Worm (Caenorhabditis elegans) whole organism, L3 larva: ENCODE measurements around the gene W09C2.10.

Experiments used
- R02D3.7 ChIP-seq: fragments of 150-350 bp; optimal IDR thresholded peaks from 2 replicates; lab custom pipeline; 2014; ENCODE audit warnings: missing biosample characterization, missing genetic modification characterization
- ZK546.5 ChIP-seq: sonication (generic microtip); optimal IDR thresholded peaks from 2 replicates; lab custom pipeline; 2017; ENCODE audit warnings: missing biosample characterization, missing genetic modification characterization
- aly-2 ChIP-seq: fragments of 150-350 bp; optimal IDR thresholded peaks from 2 replicates; lab custom pipeline; 2014; ENCODE audit warnings: missing biosample characterization, missing genetic modification characterization
- ceh-28 ChIP-seq: fragments of 150-350 bp; optimal IDR thresholded peaks from 2 replicates; lab custom pipeline; 2014; ENCODE audit warnings: missing biosample characterization, missing genetic modification reagents, missing genetic modification characterization
- ceh-82 ChIP-seq: fragments of 150-350 bp; optimal IDR thresholded peaks from 2 replicates; lab custom pipeline; 2014; ENCODE audit warnings: missing biosample characterization, missing genetic modification characterization
- ceh-9 ChIP-seq: sonication (generic microtip); optimal IDR thresholded peaks from 2 replicates; lab custom pipeline; 2018; ENCODE audit warnings: missing biosample characterization, missing genetic modification characterization
- egl-27 ChIP-seq: sonication (generic microtip); optimal IDR thresholded peaks from 4 replicates; lab custom pipeline; 2017; ENCODE audit warnings: missing biosample characterization, missing genetic modification reagents, missing genetic modification characterization
- egl-5 ChIP-seq: fragments of 150-350 bp; optimal IDR thresholded peaks from 2 replicates; lab custom pipeline; 2017; ENCODE audit warnings: missing biosample characterization, missing genetic modification reagents, missing genetic modification characterization, inconsistent platforms
- elt-1 ChIP-seq: fragments of 150-350 bp; optimal IDR thresholded peaks from 2 replicates; lab custom pipeline; 2014; ENCODE audit warnings: missing biosample characterization, missing genetic modification characterization
- elt-3 ChIP-seq, 3 experiments: fragments of 150-350 bp in 1 of 3; sonication (generic microtip) in 2 of 3; optimal IDR thresholded peaks; 2 replicates in 2 of 3; 4 replicates in 1 of 3; lab custom pipeline; 2014 to 2017; ENCODE audit warnings: missing biosample characterization in 3 of 3, missing genetic modification characterization in 3 of 3
- eor-1 ChIP-seq, 2 experiments: fragments of 150-350 bp; optimal IDR thresholded peaks; 2 replicates each; lab custom pipeline; 2014 to 2018; ENCODE audit warnings: missing biosample characterization in 2 of 2, missing genetic modification characterization in 2 of 2
- fkh-2 ChIP-seq: fragments of 150-350 bp; optimal IDR thresholded peaks from 2 replicates; lab custom pipeline; 2014; ENCODE audit warnings: missing biosample characterization, missing genetic modification reagents, missing genetic modification characterization
- fos-1 ChIP-seq: fragments of 150-350 bp; optimal IDR thresholded peaks from 2 replicates; lab custom pipeline; 2014; ENCODE audit warnings: missing biosample characterization, missing genetic modification characterization
- hmg-11 ChIP-seq: sonication (generic microtip); optimal IDR thresholded peaks from 2 replicates; lab custom pipeline; 2016; ENCODE audit warnings: missing genetic modification characterization, missing compliant biosample characterization
- jun-1 ChIP-seq: fragments of 150-350 bp; optimal IDR thresholded peaks from 2 replicates; lab custom pipeline; 2014; ENCODE audit warnings: missing biosample characterization, missing genetic modification reagents, missing genetic modification characterization
- lin-15B ChIP-seq: fragments of 150-350 bp; optimal IDR thresholded peaks from 2 replicates; lab custom pipeline; 2014; ENCODE audit warnings: missing biosample characterization, missing genetic modification characterization
- lin-39 ChIP-seq: fragments of 150-350 bp; optimal IDR thresholded peaks from 2 replicates; lab custom pipeline; 2018; ENCODE audit warnings: missing biosample characterization, missing genetic modification reagents, missing genetic modification characterization
- lsy-12 ChIP-seq: sonication (generic microtip); optimal IDR thresholded peaks from 2 replicates; lab custom pipeline; 2016; ENCODE audit warnings: mild to moderate bottlenecking, missing genetic modification characterization, missing compliant biosample characterization
- mml-1 ChIP-seq: fragments of 150-350 bp; sonication (generic microtip); optimal IDR thresholded peaks from 3 replicates; lab custom pipeline; 2014; ENCODE audit warnings: missing biosample characterization, missing genetic modification characterization
- nfya-1 ChIP-seq: sonication (generic microtip); optimal IDR thresholded peaks from 2 replicates; lab custom pipeline; 2017; ENCODE audit warnings: missing genetic modification characterization, mild to moderate bottlenecking, missing compliant biosample characterization, antibody characterized with exemption, moderate library complexity; ENCODE audit not compliant: insufficient read depth
- nhr-23 ChIP-seq: fragments of 150-350 bp; optimal IDR thresholded peaks from 2 replicates; lab custom pipeline; 2014; ENCODE audit warnings: missing biosample characterization, missing genetic modification reagents, missing genetic modification characterization
- nhr-237 ChIP-seq: fragments of 150-350 bp; optimal IDR thresholded peaks from 2 replicates; lab custom pipeline; 2014; ENCODE audit warnings: missing biosample characterization, missing genetic modification characterization
- nhr-25 ChIP-seq: sonication (generic microtip); optimal IDR thresholded peaks from 2 replicates; lab custom pipeline; 2017; ENCODE audit warnings: missing biosample characterization, missing genetic modification characterization
- nhr-43 ChIP-seq: sonication (generic microtip); optimal IDR thresholded peaks from 2 replicates; lab custom pipeline; 2016; ENCODE audit warnings: mild to moderate bottlenecking, missing genetic modification characterization, missing compliant biosample characterization; ENCODE audit not compliant: poor library complexity, severe bottlenecking
- nhr-67 ChIP-seq: fragments of 150-350 bp; optimal IDR thresholded peaks from 2 replicates; lab custom pipeline; 2014; ENCODE audit warnings: missing biosample characterization, missing genetic modification characterization
- nhr-76 ChIP-seq: fragments of 150-350 bp; sonication (generic microtip); optimal IDR thresholded peaks from 5 replicates; lab custom pipeline; 2014; ENCODE audit warnings: missing biosample characterization, missing genetic modification characterization
- pha-4 ChIP-seq: fragments of 150-350 bp; optimal IDR thresholded peaks from 2 replicates; lab custom pipeline; 2014; ENCODE audit warnings: missing biosample characterization, missing genetic modification reagents, missing genetic modification characterization
- pqm-1 ChIP-seq: fragments of 150-350 bp; optimal IDR thresholded peaks from 2 replicates; lab custom pipeline; 2017; ENCODE audit warnings: missing biosample characterization, missing genetic modification characterization, inconsistent platforms
- snpc-4 ChIP-seq: fragments of 150-350 bp; optimal IDR thresholded peaks from 2 replicates; lab custom pipeline; 2014; ENCODE audit warnings: missing biosample characterization, missing genetic modification characterization
- tbx-2 ChIP-seq: sonication (generic microtip); optimal IDR thresholded peaks from 2 replicates; lab custom pipeline; 2016; ENCODE audit warnings: mild to moderate bottlenecking, missing genetic modification characterization, missing compliant biosample characterization
- unc-62 ChIP-seq: fragments of 150-350 bp; sonication (generic microtip); optimal IDR thresholded peaks from 4 replicates; lab custom pipeline; 2014; ENCODE audit warnings: missing biosample characterization, missing genetic modification reagents, missing genetic modification characterization
- ztf-11 ChIP-seq: fragments of 150-350 bp; optimal IDR thresholded peaks from 2 replicates; lab custom pipeline; 2014; ENCODE audit warnings: missing biosample characterization, missing genetic modification characterization

Gene W09C2.10

DNA sequence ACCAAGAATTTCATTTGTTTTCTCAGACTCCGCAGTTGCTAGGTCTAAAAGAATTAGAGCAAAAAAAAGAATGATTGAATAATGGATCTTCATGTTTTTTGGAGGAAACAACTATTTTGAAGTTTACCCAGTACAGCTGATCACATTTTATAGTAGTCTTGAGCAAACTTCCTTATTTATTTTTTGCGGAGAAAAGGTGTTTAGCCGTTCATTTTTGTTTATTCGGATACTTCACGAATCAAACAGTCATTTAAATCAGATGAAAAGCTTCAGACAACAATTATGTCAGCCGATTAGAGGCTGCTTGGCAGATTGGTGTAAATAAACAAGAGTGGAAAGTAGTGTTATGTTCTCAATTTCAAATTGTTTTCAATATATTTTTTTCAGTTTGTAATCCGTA is 602 bp downstream of the W09C2.10 start, which contains the start of gene W09C2.8:
Gene W09C2.8, minus strand, starts transcription at position 101 of the 400 bp plus-strand sequence.
- no peak for TF ChIP-seq egl-5 (tag; lab: Kevin White, UChicago)
- TF ChIP-seq snpc-4, result no peak
- no peak for TF ChIP-seq aly-2
- no peak for TF ChIP-seq nhr-76 (tag; lab: Kevin White, UChicago)
- TF ChIP-seq fos-1, result no peak
- TF ChIP-seq lin-15B (tag; lab: Kevin White, UChicago), result no peak
- no peak for TF ChIP-seq lin-39
- no peak for TF ChIP-seq hmg-11 (tag; lab: Kevin White, UChicago)
- no peak for TF ChIP-seq nhr-67 (tag; lab: Kevin White, UChicago)
- TF ChIP-seq egl-27, result no peak
- TF ChIP-seq pqm-1, result no peak
- no peak for TF ChIP-seq ceh-82 (tag; lab: Kevin White, UChicago)
- no peak for TF ChIP-seq elt-3 (tag; optimal IDR thresholded peaks at IDR 0.05; lab: Kevin White, UChicago)
- TF ChIP-seq, all 47 proteins: peak for 0

DNA sequence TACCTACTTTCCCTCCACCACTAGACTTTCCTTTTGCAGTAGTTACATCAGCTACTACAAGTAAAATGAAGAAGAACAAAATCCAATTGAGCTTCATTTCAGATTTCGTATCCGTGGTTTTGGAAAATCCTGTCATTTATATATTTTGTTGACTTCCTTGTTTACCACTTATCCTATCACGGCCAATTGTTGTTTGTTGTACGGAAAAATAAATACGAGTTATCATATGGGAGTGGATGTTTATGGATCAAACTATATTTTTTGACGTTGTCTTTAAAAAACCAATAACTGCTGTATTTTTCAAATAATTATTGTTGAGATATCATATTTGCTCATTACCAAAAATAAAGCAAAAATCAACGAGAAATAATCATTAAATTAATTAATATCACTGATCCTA is 1.6 kb downstream of the W09C2.10 start, which contains the start of gene W09C2.9:
Gene W09C2.9, minus strand, starts transcription at position 101 of the 400 bp plus-strand sequence.
- TF ChIP-seq mml-1 (tag; lab: Kevin White, UChicago) (no peak), unc-62 (GFP tag; lab: Kevin White, UChicago) (no peak)

DNA sequence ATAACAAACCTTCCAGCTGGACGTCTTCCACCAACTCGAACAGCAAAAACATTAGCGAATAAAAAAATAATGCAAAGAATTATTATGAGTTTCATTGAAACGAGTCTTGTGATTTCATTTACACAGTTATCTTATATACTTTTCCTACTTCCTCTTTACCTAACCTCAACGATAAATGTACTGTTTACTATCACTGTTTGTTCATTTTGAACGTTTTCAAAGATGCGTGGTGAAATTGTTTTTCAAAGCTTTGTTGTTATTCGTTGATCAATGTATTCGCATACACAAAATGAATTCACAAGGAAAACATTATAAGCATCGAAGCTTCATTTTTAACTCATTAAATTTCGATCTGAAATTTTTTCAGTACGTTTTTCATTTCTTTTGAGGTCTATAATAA is 2.6 kb downstream of the W09C2.10 start, which contains the start of gene W09C2.7:
Gene W09C2.7, minus strand, starts transcription at position 101 of the 400 bp plus-strand sequence.
- TF ChIP-seq nfya-1 (tag; lab: Kevin White, UChicago) (no peak), ztf-11 (tag; lab: Kevin White, UChicago) (no peak), jun-1 (tag; lab: Kevin White, UChicago) (no peak), egl-5 (tag; lab: Kevin White, UChicago) (no peak), ZK546.5 (tag; lab: Kevin White, UChicago) (no peak), lin-15B (tag; lab: Kevin White, UChicago) (no peak), tbx-2 (tag; lab: Kevin White, UChicago) (no peak), egl-27 (no peak), mml-1 (tag; lab: Kevin White, UChicago) (no peak), ceh-82 (tag; lab: Kevin White, UChicago) (no peak), ceh-9 (tag; lab: Kevin White, UChicago) (no peak), nhr-237 (tag; lab: Kevin White, UChicago) (no peak), nhr-43 (no peak), R02D3.7 (tag; lab: Kevin White, UChicago) (no peak), fkh-2 (tag; lab: Kevin White, UChicago) (no peak)
- TF ChIP-seq, all 47 proteins: peak for 0

DNA sequence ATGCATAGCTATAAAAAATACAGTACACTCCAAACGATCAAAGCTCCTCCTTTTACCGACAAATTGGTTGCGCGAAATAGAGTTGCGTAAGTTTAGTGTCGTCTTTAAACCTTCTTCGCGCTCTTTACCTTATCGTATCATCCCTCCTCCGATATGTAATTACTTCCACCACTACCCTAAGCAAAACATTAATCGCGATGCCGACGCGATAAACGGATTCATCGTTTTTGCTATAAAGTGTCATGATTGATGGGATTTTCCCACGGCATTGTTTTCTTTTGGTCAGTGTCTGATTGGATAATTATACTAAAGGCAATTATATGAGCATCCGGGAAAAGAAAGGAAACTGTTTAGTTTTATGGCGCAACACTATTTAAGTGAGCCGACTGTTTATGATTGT is 6.0 kb downstream of the W09C2.10 start:
- TF ChIP-seq ceh-28 (no peak), lsy-12 (tag; lab: Kevin White, UChicago) (no peak), pha-4 (tag; lab: Kevin White, UChicago) (no peak), elt-1 (peak; percentile 92), nhr-23 (tag; lab: Kevin White, UChicago) (no peak), eor-1 (tag; optimal IDR thresholded peaks at IDR 0.05; lab: Kevin White, UChicago) (no peak), fkh-2 (tag; lab: Kevin White, UChicago) (no peak)

DNA sequence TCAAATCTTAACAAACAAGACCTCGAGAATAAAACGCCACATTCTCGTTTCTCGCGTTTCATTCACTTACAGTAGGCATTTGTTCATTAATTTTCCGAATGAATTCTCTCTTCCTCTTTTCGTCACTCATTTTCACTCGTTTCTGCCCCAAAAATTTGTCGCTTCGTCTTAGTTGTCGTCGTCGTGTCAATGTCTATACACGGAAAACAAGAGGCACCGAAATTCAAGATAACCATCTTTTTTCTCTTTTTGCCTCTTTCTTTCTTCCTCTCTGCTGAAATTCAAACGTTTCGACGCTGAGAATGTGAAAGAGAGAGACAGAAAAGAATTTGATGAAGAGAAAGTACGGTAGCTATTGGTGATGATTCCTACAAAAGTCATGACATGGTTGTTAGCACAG is 6.9 kb downstream of the W09C2.10 start:
- TF ChIP-seq nhr-25 (tag; lab: Kevin White, UChicago) (peak; percentile 61), nhr-76 (tag; lab: Kevin White, UChicago) (no peak), lin-39 (no peak), nhr-23 (tag; lab: Kevin White, UChicago) (peak; percentile 9), elt-1 (peak; percentile 99), lin-15B (tag; lab: Kevin White, UChicago) (no peak), nfya-1 (tag; lab: Kevin White, UChicago) (no peak), jun-1 (tag; lab: Kevin White, UChicago) (no peak), lsy-12 (tag; lab: Kevin White, UChicago) (no peak)
- TF ChIP-seq, all 47 proteins: peak for 3
